Worm (Caenorhabditis elegans): Measurements from ENCODE around the gene osm-7.

- TF ChIP-seq hmg-11 (tag; optimal IDR thresholded peaks at IDR 0.05) (no peak), elt-2 (tag; optimal IDR thresholded peaks at IDR 0.05) (no peak)
Measured at ce11 chrIII:13560715-13561114, 15.3 kb upstream of the osm-7 start.

Data from whole organism, L3 larva.